Fruit fly (Drosophila melanogaster): ENCODE measurements around the gene CG14989.

The CG14989 gene

dm6 chr3L:4055438-4055962 lies 31.9 kb upstream of the CG14989 start:
- TF ChIP-seq CG9948 (tag; optimal IDR thresholded peaks at IDR 0.05) (no peak), CG8301 (tag; optimal IDR thresholded peaks at IDR 0.05) (no peak), CG10348 (GFP tag; IDR thresholded peaks at IDR 0.05) (no peak), Ets98B (GFP tag; IDR thresholded peaks at IDR 0.05) (no peak), fd96Ca (GFP tag; IDR thresholded peaks at IDR 0.05) (0 out of 3 replicates have a peak, but pooled peaks have one; percentile 38)

dm6 chr3L:4056812-4057211 lies 30.6 kb upstream of the CG14989 start:
- TF ChIP-seq CG4496 (GFP tag; IDR thresholded peaks at IDR 0.05) (peak; percentile 24; the same call in 1 of the 3 replicates), CG10348 (GFP tag; IDR thresholded peaks at IDR 0.05) (no peak), fd96Ca (GFP tag; IDR thresholded peaks at IDR 0.05) (peak; percentile 52; the same call in 1 of the 3 replicates), Ets98B (GFP tag; IDR thresholded peaks at IDR 0.05) (peak; percentile 35)

dm6 chr3L:4059293-4059820 lies 28.0 kb upstream of the CG14989 start, which contains the start of gene Ugt305A1:
Gene Ugt305A1, plus strand, starts transcription at chr3L:4059770.
- TF ChIP-seq D1 (tag; optimal IDR thresholded peaks at IDR 0.05) (no peak), CG8301 (tag; optimal IDR thresholded peaks at IDR 0.05) (no peak), CG8159 (tag; optimal IDR thresholded peaks at IDR 0.05) (no peak), CG13204 (GFP tag; optimal IDR thresholded peaks at IDR 0.05) (no peak), gl (tag; optimal IDR thresholded peaks at IDR 0.05) (no peak), CG4496 (GFP tag; IDR thresholded peaks at IDR 0.05) (no peak), CG32121 (GFP tag; IDR thresholded peaks at IDR 0.05) (no peak), fd96Ca (GFP tag; IDR thresholded peaks at IDR 0.05) (no peak), CG14655 (GFP tag; optimal IDR thresholded peaks at IDR 0.05) (no peak), CG10348 (GFP tag; IDR thresholded peaks at IDR 0.05) (no peak), CG15710 (tag; optimal IDR thresholded peaks at IDR 0.05) (no peak), CG17806 (tag; optimal IDR thresholded peaks at IDR 0.05) (no peak), Snoo (tag; optimal IDR thresholded peaks at IDR 0.05) (no peak), Pif1B (GFP tag; optimal IDR thresholded peaks at IDR 0.05) (no peak), Ets98B (GFP tag; IDR thresholded peaks at IDR 0.05) (no peak), CG12605 (GFP tag; IDR thresholded peaks at IDR 0.05) (no peak), CG34367 (tag; optimal IDR thresholded peaks at IDR 0.05) (no peak), CG9948 (tag; optimal IDR thresholded peaks at IDR 0.05) (no peak)

- no peak for TF ChIP-seq CG8159 (tag; optimal IDR thresholded peaks at IDR 0.05)
- no peak for TF ChIP-seq CG4496 (GFP tag; IDR thresholded peaks at IDR 0.05)
- no peak for TF ChIP-seq CG32121 (GFP tag; IDR thresholded peaks at IDR 0.05)
- no peak for TF ChIP-seq fd96Ca (GFP tag; IDR thresholded peaks at IDR 0.05)
- TF ChIP-seq Ets98B (GFP tag; IDR thresholded peaks at IDR 0.05): no peak
- no peak for TF ChIP-seq gl (tag; optimal IDR thresholded peaks at IDR 0.05)
- no peak for TF ChIP-seq CG17806 (tag; optimal IDR thresholded peaks at IDR 0.05)
- no peak for TF ChIP-seq D1 (tag; optimal IDR thresholded peaks at IDR 0.05)
- TF ChIP-seq CG15710 (tag; optimal IDR thresholded peaks at IDR 0.05): no peak
- TF ChIP-seq CG10348 (GFP tag; IDR thresholded peaks at IDR 0.05): no peak
- no peak for TF ChIP-seq CG9948 (tag; optimal IDR thresholded peaks at IDR 0.05)
- no peak for TF ChIP-seq Pif1A (GFP tag; optimal IDR thresholded peaks at IDR 0.05)
- TF ChIP-seq Snoo (tag; optimal IDR thresholded peaks at IDR 0.05): no peak
- no peak for TF ChIP-seq EcR (GFP tag; optimal IDR thresholded peaks at IDR 0.05)
- TF ChIP-seq CG34367 (tag; optimal IDR thresholded peaks at IDR 0.05): no peak
- TF ChIP-seq CG12605 (GFP tag; IDR thresholded peaks at IDR 0.05): no peak
- TF ChIP-seq CG13204 (GFP tag; optimal IDR thresholded peaks at IDR 0.05): no peak
- TF ChIP-seq CG14655 (GFP tag; optimal IDR thresholded peaks at IDR 0.05): no peak
- no peak for TF ChIP-seq rn (GFP tag; IDR thresholded peaks at IDR 0.05)
Observed at dm6 chr3L:4061921-4062474, 25.4 kb upstream of the CG14989 start, which contains the start of gene dib. Gene dib, plus strand, starts transcription at chr3L:4062292.

dm6 chr3L:4068368-4068767 lies 19.0 kb upstream of the CG14989 start:
- TF ChIP-seq CG9948 (tag; optimal IDR thresholded peaks at IDR 0.05): no peak
- no peak for TF ChIP-seq EcR (GFP tag; optimal IDR thresholded peaks at IDR 0.05)
- TF ChIP-seq CG32121 (GFP tag; IDR thresholded peaks at IDR 0.05): peak; percentile 64
- no peak for TF ChIP-seq rn (GFP tag; IDR thresholded peaks at IDR 0.05)
- TF ChIP-seq fd96Ca (GFP tag; IDR thresholded peaks at IDR 0.05): peak; percentile 56; the same call in 2 of the 3 replicates
- TF ChIP-seq CG4496 (GFP tag; IDR thresholded peaks at IDR 0.05): peak; percentile 43; the same call in 1 of the 3 replicates
- TF ChIP-seq CG13204 (GFP tag; optimal IDR thresholded peaks at IDR 0.05): no peak
- peak; percentile 62 for TF ChIP-seq CG12605 (GFP tag; IDR thresholded peaks at IDR 0.05)
- peak; percentile 42 for TF ChIP-seq Ets98B (GFP tag; IDR thresholded peaks at IDR 0.05)
- TF ChIP-seq gl (tag; optimal IDR thresholded peaks at IDR 0.05): no peak
- no peak for TF ChIP-seq Pif1A (GFP tag; optimal IDR thresholded peaks at IDR 0.05)

dm6 chr3L:4069069-4069468 lies 18.3 kb upstream of the CG14989 start, which contains the start of gene CG32259:
Gene CG32259, plus strand, starts transcription at chr3L:4069369.
- no peak for TF ChIP-seq Ets98B (GFP tag; IDR thresholded peaks at IDR 0.05)
- TF ChIP-seq Pif1A (GFP tag; optimal IDR thresholded peaks at IDR 0.05): no peak
- no peak for TF ChIP-seq CG4496 (GFP tag; IDR thresholded peaks at IDR 0.05)

Measured in whole organism, pupa.